Fruit fly (Drosophila melanogaster) whole organism, prepupa: ENCODE measurements around the gene dally.

Source experiments
- CG10669 ChIP-seq: fragments of 200-800 bp; sonication (Bioruptor generic); optimal IDR thresholded peaks from 3 replicates; lab custom pipeline; 2018; ENCODE audit warnings: missing biosample characterization, mild to moderate bottlenecking, missing genetic modification characterization, moderate library complexity
- CG11294 ChIP-seq: fragments of 200-800 bp; sonication (Bioruptor generic); IDR thresholded peaks from 2 replicates; pipeline ENCODE4 v1.3.6; 2022; ENCODE audit warnings: missing biosample characterization, missing genetic modification characterization
- CG15336 ChIP-seq: fragments of 200-800 bp; sonication (Bioruptor generic); IDR thresholded peaks from 2 replicates; pipeline ENCODE4 v1.3.6; 2022; ENCODE audit warnings: missing biosample characterization, missing genetic modification characterization
- CG3032 ChIP-seq: fragments of 200-800 bp; optimal IDR thresholded peaks from 2 replicates; lab custom pipeline; 2019; ENCODE audit warnings: missing biosample characterization, mild to moderate bottlenecking, missing genetic modification characterization, moderate library complexity
- CG32006 ChIP-seq: fragments of 200-800 bp; sonication (Bioruptor generic); optimal IDR thresholded peaks from 3 replicates; lab custom pipeline; 2017; ENCODE audit warnings: missing biosample characterization, mild to moderate bottlenecking, missing genetic modification characterization
- CG34406 ChIP-seq: fragments of 200-800 bp; sonication (Bioruptor generic); optimal IDR thresholded peaks from 3 replicates; lab custom pipeline; 2016; ENCODE audit warnings: missing biosample characterization, missing genetic modification characterization
- CG4318 ChIP-seq: fragments of 200-800 bp; sonication (Bioruptor generic); optimal IDR thresholded peaks from 3 replicates; lab custom pipeline; 2017; ENCODE audit warnings: missing biosample characterization, mild to moderate bottlenecking, missing genetic modification characterization
- CG6276 ChIP-seq: fragments of 200-800 bp; sonication (Bioruptor generic); optimal IDR thresholded peaks from 2 replicates; lab custom pipeline; 2017; ENCODE audit warnings: missing biosample characterization, mild to moderate bottlenecking, missing genetic modification characterization
- CG6792 ChIP-seq: fragments of 200-800 bp; sonication (Bioruptor generic); optimal IDR thresholded peaks from 3 replicates; lab custom pipeline; 2016; ENCODE audit warnings: missing biosample characterization, missing genetic modification characterization
- CG7368 ChIP-seq: fragments of 200-800 bp; sonication (Bioruptor generic); optimal IDR thresholded peaks from 3 replicates; lab custom pipeline; 2016; ENCODE audit warnings: missing biosample characterization, missing genetic modification characterization
- CG8319 ChIP-seq: fragments of 200-800 bp; sonication (Bioruptor generic); optimal IDR thresholded peaks from 3 replicates; lab custom pipeline; 2016; ENCODE audit warnings: missing biosample characterization, missing genetic modification characterization
- CG8632 ChIP-seq: fragments of 200-800 bp; sonication (Bioruptor generic); optimal IDR thresholded peaks from 3 replicates; lab custom pipeline; 2016; ENCODE audit warnings: missing biosample characterization, missing genetic modification characterization
- Eip75B ChIP-seq: fragments of 200-800 bp; sonication (Bioruptor generic); optimal IDR thresholded peaks from 3 replicates; lab custom pipeline; 2016; ENCODE audit warnings: missing biosample characterization, missing genetic modification characterization
- Eip78C ChIP-seq: fragments of 200-800 bp; sonication (Bioruptor generic); peaks from one replicate; lab custom pipeline; 2016; ENCODE audit warnings: missing biosample characterization, missing genetic modification characterization
- Eip93F ChIP-seq: fragments of 200-800 bp; sonication (Bioruptor generic); optimal IDR thresholded peaks from 2 replicates; lab custom pipeline; 2016; ENCODE audit warnings: missing biosample characterization, mild to moderate bottlenecking, missing genetic modification characterization
- Ets21C ChIP-seq: fragments of 200-800 bp; sonication (Bioruptor generic); optimal IDR thresholded peaks from 3 replicates; lab custom pipeline; 2016; ENCODE audit warnings: missing biosample characterization, missing genetic modification characterization
- Ets96B ChIP-seq: fragments of 200-800 bp; optimal IDR thresholded peaks from 2 replicates; lab custom pipeline; 2019; ENCODE audit warnings: missing biosample characterization, mild to moderate bottlenecking, missing genetic modification characterization, moderate library complexity
- Gug ChIP-seq: fragments of 200-800 bp; sonication (Bioruptor generic); IDR thresholded peaks from 2 replicates; pipeline ENCODE4 v1.3.6; 2022; ENCODE audit warnings: missing biosample characterization, missing genetic modification characterization
- Lpt ChIP-seq: fragments of 200-800 bp; sonication (Bioruptor generic); optimal IDR thresholded peaks from 3 replicates; lab custom pipeline; 2016; ENCODE audit warnings: missing biosample characterization, missing genetic modification characterization
- Sox15 ChIP-seq: fragments of 200-800 bp; sonication (Bioruptor generic); optimal IDR thresholded peaks from 3 replicates; lab custom pipeline; 2016; ENCODE audit warnings: missing biosample characterization, missing genetic modification characterization
- achi ChIP-seq: fragments of 200-800 bp; sonication (Bioruptor generic); optimal IDR thresholded peaks from 3 replicates; lab custom pipeline; 2016; ENCODE audit warnings: missing biosample characterization, missing genetic modification characterization
- cyc ChIP-seq: fragments of 200-800 bp; sonication (Bioruptor generic); optimal IDR thresholded peaks from 3 replicates; lab custom pipeline; 2016; ENCODE audit warnings: missing biosample characterization, missing genetic modification characterization
- dac ChIP-seq: fragments of 200-800 bp; sonication (Bioruptor generic); optimal IDR thresholded peaks from 2 replicates; lab custom pipeline; 2017; ENCODE audit warnings: missing biosample characterization, mild to moderate bottlenecking, missing genetic modification characterization
- dsx ChIP-seq: fragments of 200-800 bp; optimal IDR thresholded peaks from 3 replicates; lab custom pipeline; 2019; ENCODE audit warnings: missing biosample characterization, mild to moderate bottlenecking, missing genetic modification characterization, moderate library complexity; ENCODE audit not compliant: poor library complexity, severe bottlenecking
- eg ChIP-seq: fragments of 200-800 bp; sonication (Bioruptor generic); IDR thresholded peaks from 3 replicates; pipeline ENCODE4 v1.3.6; 2022; ENCODE audit warnings: missing biosample characterization, missing genetic modification characterization
- esn ChIP-seq: fragments of 200-800 bp; sonication (Bioruptor generic); optimal IDR thresholded peaks from 2 replicates; lab custom pipeline; 2016; ENCODE audit warnings: missing biosample characterization, mild to moderate bottlenecking, missing genetic modification characterization, moderate library complexity
- fd59A ChIP-seq: fragments of 200-800 bp; sonication (Bioruptor generic); optimal IDR thresholded peaks from 2 replicates; lab custom pipeline; 2017; ENCODE audit warnings: missing biosample characterization, mild to moderate bottlenecking, missing genetic modification characterization, missing genetic modification reagents
- fd85E ChIP-seq: fragments of 200-800 bp; sonication (Bioruptor generic); optimal IDR thresholded peaks from 3 replicates; lab custom pipeline; 2016; ENCODE audit warnings: missing biosample characterization, missing genetic modification characterization
- fkh ChIP-seq: fragments of 200-800 bp; sonication (Bioruptor generic); optimal IDR thresholded peaks from 3 replicates; lab custom pipeline; 2017; ENCODE audit warnings: missing biosample characterization, mild to moderate bottlenecking, missing genetic modification characterization, moderate library complexity
- lz ChIP-seq: fragments of 200-800 bp; sonication (Bioruptor generic); optimal IDR thresholded peaks from 3 replicates; lab custom pipeline; 2016; ENCODE audit warnings: missing biosample characterization, missing genetic modification characterization
- net ChIP-seq: fragments of 200-800 bp; sonication (Bioruptor generic); optimal IDR thresholded peaks from 3 replicates; lab custom pipeline; 2016; ENCODE audit warnings: missing biosample characterization, missing genetic modification characterization
- pdm3 ChIP-seq: fragments of 200-800 bp; sonication (Bioruptor generic); optimal IDR thresholded peaks from 3 replicates; lab custom pipeline; 2016; ENCODE audit warnings: missing biosample characterization, missing genetic modification characterization
- ss ChIP-seq, 2 experiments: fragments of 200-800 bp; sonication (Bioruptor generic); optimal IDR thresholded peaks; 2 replicates in 1 of 2; 3 replicates in 1 of 2; lab custom pipeline; 2017 to 2018; ENCODE audit warnings: mild to moderate bottlenecking in 2 of 2, missing biosample characterization in 2 of 2, missing genetic modification characterization in 2 of 2, moderate library complexity in 1 of 2
- svp ChIP-seq: fragments of 200-800 bp; sonication (Bioruptor generic); peaks from one replicate; lab custom pipeline; 2016; ENCODE audit warnings: missing biosample characterization, missing genetic modification characterization
- vri ChIP-seq: fragments of 200-800 bp; sonication (Bioruptor generic); optimal IDR thresholded peaks from 3 replicates; lab custom pipeline; 2016; ENCODE audit warnings: missing biosample characterization, mild to moderate bottlenecking, missing genetic modification characterization

dally gene

dm6 chr3L:8841757-8842156 is 14.5 kb downstream of the dally start (continued):
- peak; percentile 38 for TF ChIP-seq CG8319 (GFP tag; lab: Kevin White, UChicago)
- peak; percentile 65 for TF ChIP-seq Ets96B (tag; lab: Kevin White, UChicago)
- TF ChIP-seq CG15336 (GFP tag; lab: Robert Waterston, UW): no peak
- peak; percentile 25 for TF ChIP-seq dsx (GFP tag; lab: Kevin White, UChicago)
- TF ChIP-seq fkh (GFP tag; lab: Kevin White, UChicago): no peak
- TF ChIP-seq CG6276 (GFP tag; lab: Kevin White, UChicago): no peak
- peak; percentile 42 for TF ChIP-seq CG6792 (GFP tag; lab: Kevin White, UChicago)
- TF ChIP-seq pdm3: peak; percentile 55
- TF ChIP-seq net (GFP tag; lab: Kevin White, UChicago): peak; percentile 12
- peak; percentile 24; the same call in 1 of the 2 replicates for TF ChIP-seq Gug
- no peak for TF ChIP-seq Eip93F (GFP tag; lab: Kevin White, UChicago)
- no peak for TF ChIP-seq ss (GFP tag; optimal IDR thresholded peaks at IDR 0.05; lab: Kevin White, UChicago)
- TF ChIP-seq CG32006 (GFP tag; lab: Kevin White, UChicago): peak; percentile 45
- peak; percentile 17 for TF ChIP-seq CG8632 (GFP tag; lab: Kevin White, UChicago)
- peak; percentile 78 for TF ChIP-seq svp (GFP tag; lab: Kevin White, UChicago)
- TF ChIP-seq Lpt (GFP tag; lab: Kevin White, UChicago): no peak
- peak; percentile 59 for TF ChIP-seq Eip75B (GFP tag; lab: Kevin White, UChicago)
- TF ChIP-seq CG10669 (GFP tag; lab: Kevin White, UChicago): peak; percentile 59
- 0 out of 3 replicates have a peak, but pooled peaks have one; percentile 23 for TF ChIP-seq eg (GFP tag; lab: Robert Waterston, UW)
- peak; percentile 58 for TF ChIP-seq Ets21C (GFP tag; lab: Kevin White, UChicago)
- TF ChIP-seq CG34406 (GFP tag; lab: Kevin White, UChicago): peak; percentile 52
- TF ChIP-seq Eip78C (GFP tag; lab: Kevin White, UChicago): peak; percentile 66
- TF ChIP-seq CG7368: no peak
- TF ChIP-seq fd59A (GFP tag; lab: Kevin White, UChicago): peak; percentile 36
- TF ChIP-seq achi (GFP tag; lab: Kevin White, UChicago): peak; percentile 52
- TF ChIP-seq CG4318: no peak
- peak; percentile 51 for TF ChIP-seq CG3032
- TF ChIP-seq fd85E (GFP tag; lab: Kevin White, UChicago): no peak
- peak; percentile 59 for TF ChIP-seq lz (GFP tag; lab: Kevin White, UChicago)
- peak; percentile 29 for TF ChIP-seq Sox15 (GFP tag; lab: Kevin White, UChicago)
- TF ChIP-seq esn (GFP tag; lab: Kevin White, UChicago): peak; percentile 68
- TF ChIP-seq cyc (GFP tag; lab: Kevin White, UChicago): peak; percentile 54
- TF ChIP-seq CG11294 (GFP tag; lab: Robert Waterston, UW): no peak
- no peak for TF ChIP-seq dac (GFP tag; lab: Kevin White, UChicago)
- TF ChIP-seq, all 60 proteins: peak for 44

dm6 chr3L:8842359-8842758 is 15.1 kb downstream of the dally start:
- no peak for TF ChIP-seq cyc (GFP tag; lab: Kevin White, UChicago)
- TF ChIP-seq vri (GFP tag; lab: Kevin White, UChicago): peak; percentile 80
- 0 out of 3 replicates have a peak, but pooled peaks have one; percentile 6 for TF ChIP-seq eg (GFP tag; lab: Robert Waterston, UW)
- TF ChIP-seq svp (GFP tag; lab: Kevin White, UChicago): peak; percentile 64
- TF ChIP-seq Eip78C (GFP tag; lab: Kevin White, UChicago): peak; percentile 16
- TF ChIP-seq fkh (GFP tag; lab: Kevin White, UChicago): peak; percentile 19

DNA sequence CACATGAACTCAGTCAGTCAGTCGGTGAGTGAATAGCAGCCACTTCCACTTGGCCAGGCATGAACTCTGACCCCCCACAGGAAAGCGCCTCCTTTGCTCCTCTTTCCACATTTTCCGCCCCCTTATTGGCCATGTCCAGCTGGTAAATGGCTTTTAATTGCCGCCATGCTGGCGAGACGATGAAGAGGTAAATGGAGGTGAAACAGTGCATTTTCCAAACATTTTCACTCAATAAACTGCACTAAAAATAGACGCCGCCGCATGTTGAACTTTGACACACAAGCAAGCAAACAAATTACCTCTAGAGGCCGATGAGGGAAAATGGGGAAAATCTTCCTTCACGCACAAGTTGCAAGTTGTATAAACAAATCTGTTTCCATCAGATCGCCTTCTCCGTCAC is 22.5 kb downstream of the dally start:
- TF ChIP-seq Eip78C (GFP tag; lab: Kevin White, UChicago) (no peak), Eip93F (GFP tag; lab: Kevin White, UChicago) (no peak)
